Worm (Caenorhabditis elegans) whole organism, mixed stage, embryonic: ENCODE measurements around the gene C05E7.3.

Experiments
- M03D4.4 ChIP-seq: sonication (generic microtip); optimal IDR thresholded peaks from 2 replicates; lab custom pipeline; 2017; ENCODE audit warnings: mild to moderate bottlenecking, missing genetic modification characterization, missing compliant biosample characterization
- bed-3 ChIP-seq: fragments of 200-800 bp; sonication (Bioruptor generic); optimal IDR thresholded peaks from 3 replicates; lab custom pipeline; 2018; ENCODE audit warnings: mild to moderate bottlenecking, missing genetic modification characterization, moderate library complexity, missing compliant biosample characterization
- ceh-39 ChIP-seq: fragments of 150-350 bp; optimal IDR thresholded peaks from 2 replicates; lab custom pipeline; 2014; ENCODE audit warnings: missing biosample characterization, missing genetic modification characterization
- ceh-43 ChIP-seq: fragments of 200-800 bp; sonication (Bioruptor generic); optimal IDR thresholded peaks from 2 replicates; lab custom pipeline; 2018; ENCODE audit warnings: mild to moderate bottlenecking, missing genetic modification characterization, moderate library complexity, missing compliant biosample characterization
- ces-1 ChIP-seq: fragments of 150-350 bp; optimal IDR thresholded peaks from 2 replicates; lab custom pipeline; 2014; ENCODE audit warnings: missing biosample characterization, missing genetic modification reagents, missing genetic modification characterization
- drap-1 ChIP-seq: fragments of 200-800 bp; sonication (Bioruptor generic); optimal IDR thresholded peaks from 3 replicates; lab custom pipeline; 2018; ENCODE audit warnings: mild to moderate bottlenecking, missing genetic modification characterization, missing compliant biosample characterization
- elt-1 ChIP-seq: sonication (generic microtip); optimal IDR thresholded peaks from 2 replicates; lab custom pipeline; 2017; ENCODE audit warnings: missing genetic modification characterization, mild to moderate bottlenecking, missing compliant biosample characterization, antibody characterized with exemption, moderate library complexity, borderline replicate concordance; ENCODE audit not compliant: insufficient read depth
- elt-3 ChIP-seq: fragments of 150-350 bp; optimal IDR thresholded peaks from 2 replicates; lab custom pipeline; 2014; ENCODE audit warnings: missing biosample characterization, missing genetic modification characterization
- flh-1 ChIP-seq: fragments of 200-800 bp; sonication (Bioruptor generic); optimal IDR thresholded peaks from 2 replicates; lab custom pipeline; 2018; ENCODE audit warnings: mild to moderate bottlenecking, missing genetic modification characterization, moderate library complexity, missing compliant biosample characterization
- ham-2 ChIP-seq: fragments of 200-800 bp; sonication (Bioruptor generic); optimal IDR thresholded peaks from 2 replicates; lab custom pipeline; 2018; ENCODE audit warnings: mild to moderate bottlenecking, missing genetic modification characterization, missing compliant biosample characterization
- hlh-1 ChIP-seq: fragments of 150-350 bp; optimal IDR thresholded peaks from 2 replicates; lab custom pipeline; 2014; ENCODE audit warnings: missing biosample characterization, missing genetic modification reagents, missing genetic modification characterization
- lin-13 ChIP-seq: fragments of 150-350 bp; optimal IDR thresholded peaks from 2 replicates; lab custom pipeline; 2014; ENCODE audit warnings: missing biosample characterization, missing genetic modification characterization
- lsy-2 ChIP-seq: fragments of 150-350 bp; optimal IDR thresholded peaks from 2 replicates; lab custom pipeline; 2014; ENCODE audit warnings: missing biosample characterization, missing genetic modification characterization
- mab-5 ChIP-seq: fragments of 150-350 bp; optimal IDR thresholded peaks from 2 replicates; lab custom pipeline; 2014; ENCODE audit warnings: missing biosample characterization, missing genetic modification characterization
- mep-1 ChIP-seq: fragments of 150-350 bp; optimal IDR thresholded peaks from 2 replicates; lab custom pipeline; 2017; ENCODE audit warnings: missing biosample characterization, missing genetic modification reagents, missing genetic modification characterization, inconsistent platforms
- mls-2 ChIP-seq: sonication (generic microtip); optimal IDR thresholded peaks from 2 replicates; lab custom pipeline; 2016; ENCODE audit warnings: mild to moderate bottlenecking, missing genetic modification characterization, moderate library complexity, missing compliant biosample characterization
- nhr-12 ChIP-seq: fragments of 150-350 bp; optimal IDR thresholded peaks from 2 replicates; lab custom pipeline; 2014; ENCODE audit warnings: missing biosample characterization, missing genetic modification characterization
- nhr-2 ChIP-seq: fragments of 150-350 bp; optimal IDR thresholded peaks from 2 replicates; lab custom pipeline; 2014; ENCODE audit warnings: missing biosample characterization, missing genetic modification characterization
- nhr-237 ChIP-seq: fragments of 150-350 bp; optimal IDR thresholded peaks from 2 replicates; lab custom pipeline; 2014; ENCODE audit warnings: missing biosample characterization, missing genetic modification characterization
- nhr-28 ChIP-seq: fragments of 150-350 bp; optimal IDR thresholded peaks from 2 replicates; lab custom pipeline; 2014; ENCODE audit warnings: missing biosample characterization, missing genetic modification characterization
- nhr-76 ChIP-seq: sonication (generic microtip); optimal IDR thresholded peaks from 2 replicates; lab custom pipeline; 2017; ENCODE audit warnings: missing biosample characterization, missing genetic modification characterization
- sem-2 ChIP-seq: fragments of 200-800 bp; sonication (Bioruptor generic); optimal IDR thresholded peaks from 2 replicates; lab custom pipeline; 2018; ENCODE audit warnings: mild to moderate bottlenecking, missing genetic modification characterization, missing compliant biosample characterization
- snpc-4 ChIP-seq: fragments of 150-350 bp; optimal IDR thresholded peaks from 2 replicates; lab custom pipeline; 2014; ENCODE audit warnings: missing biosample characterization, missing genetic modification characterization
- sptf-1 ChIP-seq: sonication (generic microtip); optimal IDR thresholded peaks from 2 replicates; lab custom pipeline; 2017; ENCODE audit warnings: mild to moderate bottlenecking, missing genetic modification characterization, moderate library complexity, missing compliant biosample characterization
- tbx-8 ChIP-seq: fragments of 200-800 bp; sonication (Bioruptor generic); optimal IDR thresholded peaks from 2 replicates; lab custom pipeline; 2018; ENCODE audit warnings: mild to moderate bottlenecking, missing genetic modification characterization, moderate library complexity, missing compliant biosample characterization
- unc-120 ChIP-seq: sonication (generic microtip); optimal IDR thresholded peaks from 2 replicates; lab custom pipeline; 2017; ENCODE audit warnings: missing genetic modification characterization, missing compliant biosample characterization; ENCODE audit not compliant: poor library complexity, severe bottlenecking
- unc-62 ChIP-seq: fragments of 150-350 bp; optimal IDR thresholded peaks from 2 replicates; lab custom pipeline; 2014; ENCODE audit warnings: missing biosample characterization, missing genetic modification reagents, missing genetic modification characterization
- zip-8 ChIP-seq: fragments of 150-350 bp; optimal IDR thresholded peaks from 2 replicates; lab custom pipeline; 2014; ENCODE audit warnings: missing biosample characterization, missing genetic modification characterization

C05E7.3 gene

DNA sequence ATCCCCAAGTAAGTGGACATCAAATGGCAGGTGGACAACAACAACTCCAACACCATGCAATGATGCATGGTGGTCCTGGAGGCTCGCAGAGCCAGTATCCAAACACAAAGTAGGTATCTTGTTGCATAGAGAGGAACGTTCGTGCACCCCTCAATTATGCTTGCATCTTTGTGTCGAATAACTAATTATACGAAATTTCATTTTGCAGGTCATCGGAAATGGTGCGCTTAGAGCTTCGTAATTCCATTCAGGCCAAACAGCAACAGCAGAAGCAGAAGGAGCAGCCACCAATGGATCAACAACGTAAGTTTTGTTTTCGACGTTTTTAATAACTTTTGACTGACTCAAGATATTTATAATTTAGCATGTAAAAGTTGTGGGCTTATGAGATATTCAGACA lies 30.0 kb downstream of the C05E7.3 start:
- TF ChIP-seq ceh-39 (no peak), ces-1 (GFP tag; lab: Kevin White, UChicago) (peak; percentile 74)

ce11 chrX:12915693-12916092 lies 30.7 kb downstream of the C05E7.3 start:
- TF ChIP-seq nhr-28 (tag; lab: Kevin White, UChicago) (no peak), ham-2 (GFP tag; lab: Kevin White, UChicago) (no peak), lin-13 (tag; lab: Kevin White, UChicago) (no peak), snpc-4 (no peak), bed-3 (no peak), mep-1 (tag; lab: Kevin White, UChicago) (no peak), hlh-1 (tag; lab: Kevin White, UChicago) (no peak), zip-8 (tag; lab: Kevin White, UChicago) (no peak), mls-2 (tag; lab: Kevin White, UChicago) (no peak), nhr-12 (tag; lab: Kevin White, UChicago) (no peak), tbx-8 (no peak), unc-120 (tag; lab: Kevin White, UChicago) (no peak), sptf-1 (tag; lab: Kevin White, UChicago) (no peak), elt-1 (tag; lab: Kevin White, UChicago) (no peak), sem-2 (GFP tag; lab: Kevin White, UChicago) (no peak), unc-62 (GFP tag; lab: Kevin White, UChicago) (no peak), flh-1 (GFP tag; lab: Kevin White, UChicago) (no peak), elt-3 (tag; lab: Kevin White, UChicago) (no peak)
- TF ChIP-seq, all 35 proteins: peak for 0

ce11 chrX:12915058-12915457 lies 31.4 kb downstream of the C05E7.3 start:
- no peak for TF ChIP-seq ham-2 (GFP tag; lab: Kevin White, UChicago)
- TF ChIP-seq, all 35 proteins: peak for 0

DNA sequence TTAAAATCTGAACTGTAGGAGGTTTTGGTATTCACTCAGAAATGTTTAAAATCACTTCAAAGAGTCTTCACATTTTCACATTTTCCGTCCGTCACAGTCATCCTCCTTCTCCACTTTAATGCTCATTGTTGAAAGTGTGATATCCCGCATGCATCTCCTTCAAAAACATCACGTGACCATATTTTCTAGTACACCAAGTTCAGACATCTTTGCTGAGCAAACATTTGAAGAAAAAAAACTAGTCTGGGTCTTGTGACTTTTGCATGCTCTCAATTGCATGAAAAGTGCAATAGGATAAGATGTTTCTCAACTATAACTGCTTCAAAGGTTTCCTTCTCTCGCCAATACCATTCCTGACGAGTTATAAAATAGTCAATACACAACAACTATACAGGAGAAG lies 32.2 kb downstream of the C05E7.3 start:
- TF ChIP-seq elt-3 (tag; lab: Kevin White, UChicago) (no peak), ceh-43 (GFP tag; lab: Kevin White, UChicago) (no peak), bed-3 (no peak), nhr-28 (tag; lab: Kevin White, UChicago) (no peak), nhr-237 (tag; lab: Kevin White, UChicago) (no peak), tbx-8 (no peak), drap-1 (GFP tag; lab: Kevin White, UChicago) (no peak), lsy-2 (no peak), unc-62 (GFP tag; lab: Kevin White, UChicago) (no peak), ham-2 (GFP tag; lab: Kevin White, UChicago) (no peak), mls-2 (tag; lab: Kevin White, UChicago) (no peak), nhr-2 (no peak), nhr-76 (tag; lab: Kevin White, UChicago) (no peak), flh-1 (GFP tag; lab: Kevin White, UChicago) (no peak), mab-5 (tag; lab: Kevin White, UChicago) (no peak), zip-8 (tag; lab: Kevin White, UChicago) (no peak), sem-2 (GFP tag; lab: Kevin White, UChicago) (no peak)

- TF ChIP-seq nhr-28 (tag; lab: Kevin White, UChicago) (no peak), sem-2 (GFP tag; lab: Kevin White, UChicago) (no peak), M03D4.4 (tag; lab: Kevin White, UChicago) (no peak), mls-2 (tag; lab: Kevin White, UChicago) (no peak)
These were observed 32.9 kb downstream of the C05E7.3 start for ce11 chrX:12913398-12914071.

- TF ChIP-seq unc-62 (GFP tag; lab: Kevin White, UChicago) (peak; percentile 61), mls-2 (tag; lab: Kevin White, UChicago) (no peak), nhr-237 (tag; lab: Kevin White, UChicago) (no peak)
- TF ChIP-seq, all 35 proteins: peak for 1
These were observed 34.0 kb downstream of the C05E7.3 start for ce11 chrX:12912435-12912834.
